Worm (Caenorhabditis elegans): ENCODE results near the gene K10D2.8.

- TF ChIP-seq zag-1 (tag; optimal IDR thresholded peaks at IDR 0.05) = no peak
- no peak for TF ChIP-seq nhr-11 (tag; optimal IDR thresholded peaks at IDR 0.05)
- no peak for TF ChIP-seq elt-1 (tag; optimal IDR thresholded peaks at IDR 0.05)
- TF ChIP-seq pha-4 (tag; optimal IDR thresholded peaks at IDR 0.05) = peak; percentile 4
Measured at ce11 chrIII:5162820-5163631, 25.5 kb upstream of the K10D2.8 start, which contains the start of gene gars-1.
